Worm (Caenorhabditis elegans) whole organism, late embryonic: ENCODE data around the gene bus-8B.

ENCODE experiments used
- T23F11.4 ChIP-seq: fragments of 200-800 bp; sonication (Bioruptor generic); optimal IDR thresholded peaks from 2 replicates; lab custom pipeline; 2018; ENCODE audit warnings: mild to moderate bottlenecking, missing genetic modification characterization, missing compliant biosample characterization
- ahr-1 ChIP-seq: sonication (generic microtip); optimal IDR thresholded peaks from 2 replicates; lab custom pipeline; 2016; ENCODE audit warnings: missing genetic modification characterization, missing compliant biosample characterization
- ceh-14 ChIP-seq: sonication (generic microtip); optimal IDR thresholded peaks from 2 replicates; lab custom pipeline; 2016; ENCODE audit warnings: missing genotype, missing genetic modification characterization, missing compliant biosample characterization
- ceh-24 ChIP-seq: sonication (generic microtip); optimal IDR thresholded peaks from 2 replicates; lab custom pipeline; 2016; ENCODE audit warnings: mild to moderate bottlenecking, missing genetic modification characterization, missing compliant biosample characterization
- ceh-9 ChIP-seq: sonication (generic microtip); optimal IDR thresholded peaks from 2 replicates; lab custom pipeline; 2016; ENCODE audit warnings: mild to moderate bottlenecking, missing genetic modification characterization, inconsistent platforms, missing compliant biosample characterization
- fkh-10 ChIP-seq: fragments of 150-350 bp; optimal IDR thresholded peaks from 2 replicates; lab custom pipeline; 2014; ENCODE audit warnings: missing biosample characterization, missing genetic modification reagents, missing genetic modification characterization
- hlh-6 ChIP-seq: sonication (generic microtip); optimal IDR thresholded peaks from 2 replicates; lab custom pipeline; 2016; ENCODE audit warnings: missing genotype, missing genetic modification characterization, missing compliant biosample characterization
- lim-6 ChIP-seq: sonication (generic microtip); optimal IDR thresholded peaks from 2 replicates; lab custom pipeline; 2016; ENCODE audit warnings: missing genetic modification characterization, missing compliant biosample characterization
- nhr-11 ChIP-seq: fragments of 150-350 bp; optimal IDR thresholded peaks from 2 replicates; lab custom pipeline; 2014; ENCODE audit warnings: missing biosample characterization, missing genetic modification characterization
- pha-4 ChIP-seq: fragments of 150-350 bp; optimal IDR thresholded peaks from 2 replicates; lab custom pipeline; 2018; ENCODE audit warnings: missing biosample characterization, missing genetic modification reagents, missing genetic modification characterization
- ref-2 ChIP-seq: sonication (generic microtip); optimal IDR thresholded peaks from 2 replicates; lab custom pipeline; 2016; ENCODE audit warnings: missing genetic modification characterization, missing compliant biosample characterization
- tbx-2 ChIP-seq: sonication (generic microtip); optimal IDR thresholded peaks from 2 replicates; lab custom pipeline; 2016; ENCODE audit warnings: missing genetic modification characterization, missing compliant biosample characterization
- tbx-7 ChIP-seq: sonication (generic microtip); optimal IDR thresholded peaks from 2 replicates; lab custom pipeline; 2016; ENCODE audit warnings: missing genotype, missing genetic modification characterization, missing compliant biosample characterization

ce11 chrX:5517844-5518243, 24.7 kb downstream of the bus-8B start:
- TF ChIP-seq fkh-10 (GFP tag; lab: Kevin White, UChicago) (no peak), tbx-7 (no peak), ceh-24 (no peak), lim-6 (no peak), ceh-9 (no peak), pha-4 (tag; lab: Kevin White, UChicago) (no peak), ceh-14 (tag; lab: Kevin White, UChicago) (no peak), hlh-6 (tag; lab: Kevin White, UChicago) (no peak), T23F11.4 (GFP tag; lab: Kevin White, UChicago) (no peak), ref-2 (tag; lab: Kevin White, UChicago) (no peak), ahr-1 (no peak), nhr-11 (tag; lab: Kevin White, UChicago) (no peak), tbx-2 (tag; lab: Kevin White, UChicago) (no peak)
